Worm (Caenorhabditis elegans): ENCODE measurements around the gene fbxb-81.

DNA sequence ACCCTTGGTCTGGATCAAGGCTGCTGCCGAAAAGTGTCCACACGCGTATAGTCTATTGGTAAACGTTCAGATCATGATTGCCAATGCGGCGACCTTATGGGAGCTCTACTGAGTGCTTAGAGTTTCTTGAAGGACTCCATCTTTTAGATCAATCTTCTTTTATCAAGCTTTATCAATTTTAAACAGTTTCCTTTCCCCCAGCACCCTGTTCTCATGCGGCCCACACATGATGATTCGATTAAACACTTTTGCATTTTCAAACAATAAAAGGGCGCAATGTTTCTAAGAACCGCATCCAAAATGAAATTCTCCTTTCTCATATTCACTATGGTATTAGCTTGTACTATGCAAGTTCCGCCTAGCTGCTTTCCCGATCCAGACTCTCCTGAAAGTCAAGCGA is 24.4 kb upstream of the fbxb-81 start, which contains the start of gene F40G9.7:
- TF ChIP-seq hmbx-1 (tag; optimal IDR thresholded peaks at IDR 0.05) (no peak), hmg-4 (GFP tag; optimal IDR thresholded peaks at IDR 0.05) (no peak), ama-1 (optimal IDR thresholded peaks at IDR 0.05) (no peak), sea-1 (GFP tag; conservative IDR thresholded peaks at IDR 0.05) (no peak), flt-1 (GFP tag; IDR thresholded peaks at IDR 0.05) (no peak), ets-7 (tag; optimal IDR thresholded peaks at IDR 0.05) (no peak), scrt-1 (GFP tag; IDR thresholded peaks at IDR 0.05) (no peak), aly-1 (tag; optimal IDR thresholded peaks at IDR 0.05) (no peak), hnd-1 (tag; optimal IDR thresholded peaks at IDR 0.05) (no peak)
